Fruit fly (Drosophila melanogaster): ENCODE measurements around the gene Btk.

Gene Btk

DNA sequence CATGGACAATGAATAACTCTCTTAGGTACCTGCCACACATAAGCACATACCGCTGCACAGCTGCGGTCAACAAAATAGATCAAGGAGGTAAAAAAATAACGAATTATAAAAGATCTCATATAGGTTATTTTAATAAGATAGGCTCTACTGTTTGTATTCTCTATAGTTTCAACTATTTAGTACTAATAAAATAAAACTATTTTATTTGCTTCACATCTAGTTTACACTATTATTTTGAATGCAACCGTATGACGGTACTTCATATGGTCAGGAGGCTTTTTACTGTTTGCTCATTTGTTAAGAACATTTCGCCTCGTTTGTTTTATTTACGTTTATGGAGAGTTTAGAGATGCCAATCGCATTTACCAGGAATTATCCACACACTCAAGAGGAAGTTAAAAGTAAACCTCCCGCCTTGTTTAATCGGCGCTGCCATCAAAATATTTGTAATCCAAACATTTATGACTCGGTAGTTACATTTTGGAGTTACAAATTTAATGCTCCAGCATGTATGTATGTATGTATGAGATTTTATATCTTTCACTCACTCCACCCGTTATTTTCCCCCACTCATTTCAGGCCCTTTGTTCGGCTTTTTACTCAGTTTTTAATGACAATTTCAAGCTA, 25.8 kb downstream of the Btk start (continued):
- TF ChIP-seq da (GFP tag; optimal IDR thresholded peaks at IDR 0.05), result no peak
- TF ChIP-seq CG10431 (GFP tag; optimal IDR thresholded peaks at IDR 0.05), result no peak
- TF ChIP-seq CG9215 (GFP tag; IDR thresholded peaks at IDR 0.05), result no peak
- TF ChIP-seq disco-r (GFP tag; optimal IDR thresholded peaks at IDR 0.05), result peak; percentile 14
- peak; percentile 63 for TF ChIP-seq tap (tag; optimal IDR thresholded peaks at IDR 0.05)
- TF ChIP-seq CG5245 (GFP tag; optimal IDR thresholded peaks at IDR 0.05), result peak; percentile 4
- TF ChIP-seq Xbp1 (GFP tag; optimal IDR thresholded peaks at IDR 0.05), result peak; percentile 63
- no peak for TF ChIP-seq knrl (GFP tag; IDR thresholded peaks at IDR 0.05; ENCODE audit: partially characterized antibody)
- TF ChIP-seq ab (GFP tag; optimal IDR thresholded peaks at IDR 0.05), result no peak
- TF ChIP-seq Sry-δ (GFP tag; optimal IDR thresholded peaks at IDR 0.05), result no peak
- TF ChIP-seq CG4617 (GFP tag; optimal IDR thresholded peaks at IDR 0.05; ENCODE audit: borderline replicate concordance), result no peak
- peak; percentile 42 for TF ChIP-seq ATbp (GFP tag; optimal IDR thresholded peaks at IDR 0.05)
- peak; percentile 65 for TF ChIP-seq CG2875 (GFP tag; optimal IDR thresholded peaks at IDR 0.05)
- peak in 1 of 2 experiments; percentile 17 for TF ChIP-seq insv (GFP tag; optimal IDR thresholded peaks at IDR 0.05)
- TF ChIP-seq nerfin-1 (tag; optimal IDR thresholded peaks at IDR 0.05), result peak; percentile 56
- TF ChIP-seq wek (GFP tag; optimal IDR thresholded peaks at IDR 0.05), result no peak
- peak; percentile 25 for TF ChIP-seq CG12104 (GFP tag; optimal IDR thresholded peaks at IDR 0.05)
- TF ChIP-seq ttk (GFP tag; IDR thresholded peaks at IDR 0.05), result 0 out of 2 replicates have a peak, but pooled peaks have one; percentile 27
- TF ChIP-seq CG32532 (GFP tag; IDR thresholded peaks at IDR 0.05), result no peak
- no peak for TF ChIP-seq Scr (GFP tag; IDR thresholded peaks at IDR 0.05; ENCODE audit: partially characterized antibody)
- TF ChIP-seq gfzf (GFP tag; optimal IDR thresholded peaks at IDR 0.05), result no peak
- TF ChIP-seq Aef1 (GFP tag; IDR thresholded peaks at IDR 0.05), result no peak
- peak; percentile 30; the same call in 1 of the 2 replicates for TF ChIP-seq MBD-R2 (GFP tag; IDR thresholded peaks at IDR 0.05)
- peak in 1 of 2 experiments; percentile 85 for TF ChIP-seq bsh (GFP tag; optimal IDR thresholded peaks at IDR 0.05)
- no peak for TF ChIP-seq Dref (GFP tag; IDR thresholded peaks at IDR 0.05)
- TF ChIP-seq CG6272 (GFP tag; IDR thresholded peaks at IDR 0.05), result no peak
- no peak for TF ChIP-seq CG17912 (GFP tag; optimal IDR thresholded peaks at IDR 0.05)
- TF ChIP-seq Chrac-16 (GFP tag; optimal IDR thresholded peaks at IDR 0.05), result peak; percentile 58
- no peak for TF ChIP-seq Tbp (GFP tag; optimal IDR thresholded peaks at IDR 0.05)
- peak; percentile 19 for TF ChIP-seq Bteb2 (GFP tag; optimal IDR thresholded peaks at IDR 0.05)
- TF ChIP-seq CG8089 (GFP tag; optimal IDR thresholded peaks at IDR 0.05), result no peak
- peak; percentile 3 for TF ChIP-seq Ets65A (GFP tag)
- no peak for TF ChIP-seq psq (GFP tag; optimal IDR thresholded peaks at IDR 0.05)
- TF ChIP-seq rib (GFP tag; IDR thresholded peaks at IDR 0.05), result no peak
- no peak for TF ChIP-seq toy (GFP tag; IDR thresholded peaks at IDR 0.05)
- no peak for TF ChIP-seq exex (tag; optimal IDR thresholded peaks at IDR 0.05)
- TF ChIP-seq CG14050 (GFP tag; IDR thresholded peaks at IDR 0.05), result peak; percentile 52; the same call in 2 of the 3 replicates
- TF ChIP-seq tin (GFP tag; optimal IDR thresholded peaks at IDR 0.05), result peak; percentile 53
- no peak for TF ChIP-seq klu (GFP tag; IDR thresholded peaks at IDR 0.05)
- peak; percentile 70 for TF ChIP-seq dysf (GFP tag; IDR thresholded peaks at IDR 0.05)
- TF ChIP-seq CG14965 (GFP tag; optimal IDR thresholded peaks at IDR 0.05; ENCODE audit: borderline replicate concordance), result no peak
- TF ChIP-seq Ssrp (tag; optimal IDR thresholded peaks at IDR 0.05), result peak; percentile 76
- no peak for TF ChIP-seq CG13894 (tag; optimal IDR thresholded peaks at IDR 0.05)
- peak; percentile 49; the same call in 1 of the 3 replicates for TF ChIP-seq otp (GFP tag; IDR thresholded peaks at IDR 0.05)
- TF ChIP-seq Rx (GFP tag; IDR thresholded peaks at IDR 0.05), result no peak
- TF ChIP-seq Nf-YA (GFP tag; IDR thresholded peaks at IDR 0.05), result no peak
- TF ChIP-seq maf-S (GFP tag; optimal IDR thresholded peaks at IDR 0.05), result no peak
- no peak for TF ChIP-seq pita (GFP tag; optimal IDR thresholded peaks at IDR 0.05)
- TF ChIP-seq CG6854 (GFP tag; optimal IDR thresholded peaks at IDR 0.05), result peak; percentile 42
- no peak for TF ChIP-seq sima (GFP tag; optimal IDR thresholded peaks at IDR 0.05)
- no peak for TF ChIP-seq Dip2 (GFP tag; IDR thresholded peaks at IDR 0.05)

Data from whole organism, embryonic.